Fruit fly (Drosophila melanogaster) Kc167 (cell line): ENCODE measurements around the gene Dlip1.

Experiments
- Myc ChIP-seq: fragments of >200 bp; optimal IDR thresholded peaks from 2 replicates; lab custom pipeline; 2017; ENCODE audit warnings: missing external identifiers
- Sin3A ChIP-seq: fragments of >200 bp; optimal IDR thresholded peaks from 2 replicates; lab custom pipeline; 2018; ENCODE audit warnings: missing external identifiers
- psq ChIP-seq: fragments of >200 bp; optimal IDR thresholded peaks from 2 replicates; lab custom pipeline; 2017; ENCODE audit warnings: missing external identifiers
- ttk ChIP-seq: sonication (Bioruptor generic); optimal IDR thresholded peaks from 2 replicates; lab custom pipeline; 2017; ENCODE audit warnings: missing external identifiers

DNA sequence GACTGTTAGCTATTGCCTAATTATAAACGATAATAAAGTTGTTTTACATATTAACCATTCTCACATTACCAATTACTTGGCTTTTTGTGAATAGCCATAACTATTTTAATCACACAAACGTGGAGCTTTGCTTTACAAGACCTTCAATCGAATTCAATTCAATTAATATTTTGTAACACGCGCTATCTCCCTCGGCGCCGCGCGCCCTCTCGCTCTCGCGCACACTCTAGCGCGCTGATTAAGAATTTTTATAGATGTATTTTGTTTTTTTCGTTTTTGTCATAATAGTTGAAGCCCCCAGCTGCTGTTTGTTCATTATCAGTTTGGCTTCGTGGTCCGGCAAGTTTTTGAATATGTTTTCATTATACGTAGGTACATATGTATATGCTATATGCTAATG is 42.7 kb downstream of the Dlip1 start:
- no peak for TF ChIP-seq psq (lab: Kevin White, UChicago)
- TF ChIP-seq ttk (lab: Kevin White, UChicago): no peak
- TF ChIP-seq Sin3A (lab: Kevin White, UChicago): no peak
- TF ChIP-seq Myc (lab: Kevin White, UChicago): no peak
